Worm (Caenorhabditis elegans): ENCODE measurements around the gene lgc-50.

The lgc-50 gene

DNA sequence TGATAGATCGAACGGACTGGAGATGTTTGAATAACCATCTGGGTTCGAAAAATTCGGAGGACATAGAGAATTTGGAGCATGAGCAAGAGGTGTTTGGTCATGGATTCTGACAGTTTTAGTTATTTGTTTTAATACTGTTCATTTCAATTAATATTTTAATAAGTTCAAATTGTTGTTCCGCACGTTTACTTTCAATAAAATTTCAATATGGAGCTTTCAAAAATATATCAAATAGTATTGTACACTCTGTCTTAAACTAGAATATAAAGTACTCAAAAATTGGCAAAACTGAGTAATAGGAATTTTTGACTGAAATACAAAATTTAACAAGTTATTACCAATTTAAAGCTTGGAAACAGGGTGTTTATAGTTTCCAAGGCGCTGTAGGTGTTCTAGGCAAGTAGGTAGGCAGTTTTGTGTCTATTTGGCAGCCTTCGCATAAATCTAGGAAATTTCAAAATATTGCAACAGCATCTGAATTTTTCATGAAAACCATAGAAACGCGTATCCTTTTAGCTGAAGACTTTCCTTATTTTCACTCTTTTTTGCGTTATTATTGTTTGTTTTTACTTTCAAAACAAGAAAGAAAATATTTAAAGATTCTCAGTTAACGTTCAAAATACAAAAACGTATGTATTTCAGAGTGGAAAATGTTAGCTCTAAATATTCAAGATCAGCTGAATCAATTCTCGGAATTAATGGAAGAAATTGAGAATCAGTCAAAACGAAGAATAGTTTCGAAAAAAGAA, 28.1 kb downstream of the lgc-50 start, which contains the start of the genes T20B12.5 and T20B12.4:
Gene T20B12.5, minus strand, starts transcription at position 101 of the 749 bp plus-strand sequence.
Gene T20B12.4, plus strand, starts transcription at position 699 of the 749 bp plus-strand sequence.
- TF ChIP-seq dmd-4 (tag; optimal IDR thresholded peaks at IDR 0.05; ENCODE audit: borderline replicate concordance) = no peak

DNA sequence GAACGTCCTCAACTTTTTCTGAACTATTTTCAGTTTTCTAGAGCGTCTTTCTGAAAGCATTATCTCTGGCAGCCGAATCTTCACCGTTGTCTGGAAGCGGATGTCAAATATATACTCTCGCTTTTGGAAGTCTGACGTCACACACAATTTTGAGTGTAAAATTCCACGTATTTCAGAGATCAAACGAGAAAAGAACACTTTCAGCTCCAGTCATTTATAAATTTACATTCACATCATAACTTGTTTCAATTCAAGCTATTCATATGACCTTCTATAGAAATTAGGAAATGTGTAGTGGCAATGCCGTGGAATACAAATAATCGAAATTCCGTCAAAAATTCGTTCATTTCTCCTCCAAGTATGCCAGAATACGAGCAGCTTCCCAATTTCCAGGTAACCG, 29.7 kb downstream of the lgc-50 start, which contains the start of gene F08F8.11:
Gene F08F8.11, plus strand, starts transcription at position 301 of the 400 bp plus-strand sequence.
- TF ChIP-seq ceh-30 (tag; optimal IDR thresholded peaks at IDR 0.05) = no peak
- TF ChIP-seq pha-2 (tag; optimal IDR thresholded peaks at IDR 0.05) = no peak
- TF ChIP-seq ceh-6 (GFP tag; optimal IDR thresholded peaks at IDR 0.05) = no peak
- no peak for TF ChIP-seq fkh-10 (GFP tag; optimal IDR thresholded peaks at IDR 0.05)
- TF ChIP-seq odd-2 (tag; optimal IDR thresholded peaks at IDR 0.05) = no peak
- TF ChIP-seq pax-1 (tag; optimal IDR thresholded peaks at IDR 0.05) = no peak
- TF ChIP-seq unc-55 (GFP tag; optimal IDR thresholded peaks at IDR 0.05) = no peak
- no peak for TF ChIP-seq T23F11.4 (GFP tag; optimal IDR thresholded peaks at IDR 0.05)
- no peak for TF ChIP-seq hlh-13 (GFP tag; optimal IDR thresholded peaks at IDR 0.05)
- no peak for TF ChIP-seq pha-4 (tag; optimal IDR thresholded peaks at IDR 0.05)
- no peak for TF ChIP-seq sox-2 (GFP tag; IDR thresholded peaks at IDR 0.05)
- no peak for TF ChIP-seq dmd-4 (tag; optimal IDR thresholded peaks at IDR 0.05; ENCODE audit: borderline replicate concordance)
- TF ChIP-seq ceh-9 (tag; optimal IDR thresholded peaks at IDR 0.05) = no peak
- TF ChIP-seq fkh-6 (tag; optimal IDR thresholded peaks at IDR 0.05) = no peak
- TF ChIP-seq syd-9 (tag; optimal IDR thresholded peaks at IDR 0.05) = no peak
- no peak for TF ChIP-seq ceh-45 (GFP tag; IDR thresholded peaks at IDR 0.05)
- no peak for TF ChIP-seq ceh-18 (tag; optimal IDR thresholded peaks at IDR 0.05)

DNA sequence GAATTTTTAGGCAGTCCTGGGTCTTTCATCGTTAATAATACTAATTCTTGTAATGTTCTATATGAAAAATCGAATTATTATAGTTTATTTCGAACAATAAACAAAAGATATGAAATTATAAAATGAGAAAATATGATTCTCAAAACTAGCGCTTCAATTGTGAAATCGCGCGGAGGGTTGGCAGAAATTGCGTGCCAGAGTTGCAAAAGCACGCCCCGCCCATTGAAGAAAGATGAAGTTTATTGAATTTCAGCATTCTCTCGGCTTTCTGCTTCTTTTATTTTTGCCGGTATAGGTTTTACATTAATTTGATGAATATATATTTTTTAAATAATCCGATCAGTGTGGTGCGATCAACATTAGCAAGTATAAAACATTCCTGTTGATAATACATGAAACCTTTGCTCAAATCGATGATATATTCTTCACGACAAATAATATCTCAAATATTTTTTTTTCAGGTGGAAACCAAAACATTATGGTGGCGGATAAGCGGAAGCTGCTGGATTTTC, 36.2 kb downstream of the lgc-50 start, which contains the start of the genes eco-1 and hmgr-1:
Gene eco-1, minus strand, starts transcription at position 59 of the 512 bp plus-strand sequence.
Gene hmgr-1, plus strand, starts transcription at position 462 of the 512 bp plus-strand sequence.
- no peak for TF ChIP-seq npax-4 (tag; optimal IDR thresholded peaks at IDR 0.05)
- no peak for TF ChIP-seq unc-3 (GFP tag; conservative IDR thresholded peaks at IDR 0.05)
- no peak for TF ChIP-seq unc-3 (tag; optimal IDR thresholded peaks at IDR 0.05)
- peak; percentile 55 for TF ChIP-seq unc-42 (tag; optimal IDR thresholded peaks at IDR 0.05)

DNA sequence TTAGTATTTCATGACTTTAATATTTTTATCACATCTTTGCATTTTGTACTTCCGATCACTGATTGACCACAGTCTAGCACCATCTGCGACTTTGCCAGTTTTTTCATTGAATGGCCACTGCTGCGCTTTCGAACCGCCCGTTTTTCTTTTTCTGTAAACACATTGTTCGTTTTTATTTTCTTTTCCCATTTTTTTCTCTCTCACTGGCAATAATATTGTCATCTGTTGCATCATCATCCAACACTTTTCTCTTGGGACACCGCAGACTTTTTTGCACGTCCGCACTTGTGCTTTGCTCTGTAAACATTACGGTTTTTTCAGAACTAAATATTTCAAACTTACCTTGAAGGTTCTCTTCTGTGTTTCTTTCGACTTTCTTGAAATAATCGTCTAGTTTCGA, 36.6 kb downstream of the lgc-50 start:
- TF ChIP-seq dve-1 (tag; optimal IDR thresholded peaks at IDR 0.05) (no peak), ceh-2 (tag; optimal IDR thresholded peaks at IDR 0.05) (no peak), mec-3 (tag; optimal IDR thresholded peaks at IDR 0.05; ENCODE audit: borderline replicate concordance) (no peak), K02D7.2 (tag; optimal IDR thresholded peaks at IDR 0.05) (no peak), unc-3 (GFP tag; conservative IDR thresholded peaks at IDR 0.05) (no peak), unc-3 (tag; optimal IDR thresholded peaks at IDR 0.05) (no peak), pqm-1 (tag; optimal IDR thresholded peaks at IDR 0.05) (no peak), tbx-2 (tag; optimal IDR thresholded peaks at IDR 0.05) (no peak), che-1 (tag; optimal IDR thresholded peaks at IDR 0.05) (no peak), nhr-11 (tag; optimal IDR thresholded peaks at IDR 0.05) (no peak), pax-1 (tag; optimal IDR thresholded peaks at IDR 0.05) (no peak), hlh-8 (tag; optimal IDR thresholded peaks at IDR 0.05) (no peak), fkh-10 (GFP tag; optimal IDR thresholded peaks at IDR 0.05) (no peak)

DNA sequence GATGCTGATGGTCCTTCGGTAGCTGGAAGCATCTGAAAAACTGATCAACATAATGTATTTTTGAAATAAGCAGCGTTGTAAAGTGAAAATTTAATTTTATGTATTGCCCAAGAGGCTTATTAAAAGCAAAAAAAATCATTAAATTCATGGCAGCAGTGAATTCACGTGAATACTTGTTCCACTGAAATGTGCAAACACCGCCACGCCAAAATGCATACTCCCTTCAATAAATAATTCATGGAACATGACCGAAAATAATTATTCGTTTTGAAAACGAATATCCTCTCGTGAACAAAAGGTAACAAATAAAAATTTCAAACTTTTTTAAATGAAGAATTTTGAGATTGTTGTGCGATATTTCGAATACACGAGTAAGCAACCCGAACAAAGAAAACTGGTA, 37.9 kb downstream of the lgc-50 start, which contains the start of gene F08F8.10:
Gene F08F8.10, minus strand, starts transcription at position 38 of the 400 bp plus-strand sequence.
- TF ChIP-seq ref-2 (tag; optimal IDR thresholded peaks at IDR 0.05) (no peak), hlh-30 (tag; optimal IDR thresholded peaks at IDR 0.05; ENCODE audit: insufficient read depth) (peak; percentile 62), unc-55 (GFP tag; optimal IDR thresholded peaks at IDR 0.05) (peak; percentile 30), elt-2 (tag; optimal IDR thresholded peaks at IDR 0.05) (peak; percentile 7), ceh-18 (tag; optimal IDR thresholded peaks at IDR 0.05) (no peak), unc-86 (tag; optimal IDR thresholded peaks at IDR 0.05) (peak; percentile 78), pha-2 (tag; optimal IDR thresholded peaks at IDR 0.05) (no peak), gmeb-2 (tag; optimal IDR thresholded peaks at IDR 0.05) (no peak)
